Worm (Caenorhabditis elegans): ENCODE measurements around the gene ZK822.1.

- TF ChIP-seq unc-62 (GFP tag; optimal IDR thresholded peaks at IDR 0.05) (no peak), nhr-237 (tag; optimal IDR thresholded peaks at IDR 0.05) (no peak), ces-1 (GFP tag; optimal IDR thresholded peaks at IDR 0.05) (no peak)
Measured at ce11 chrIV:11900399-11900798, 21.5 kb downstream of the ZK822.1 start.

Data from whole organism, mixed stage, embryonic.